Worm (Caenorhabditis elegans) whole organism, L4 larva: ENCODE measurements around the gene Y43F8B.20.
A peak's percentile ranks its signal among the peaks of the same experiment; 100 is the strongest.

Experiments
- D1046.2 ChIP-seq: fragments of 200-800 bp; sonication (Bioruptor generic); IDR thresholded peaks from 2 replicates; pipeline ENCODE4 v1.3.6; 2022; ENCODE audit warnings: missing genetic modification characterization, missing compliant biosample characterization
- F44E2.7 ChIP-seq: fragments of 200-800 bp; sonication (Bioruptor generic); IDR thresholded peaks from 2 replicates; pipeline ENCODE4 v2.1.2; 2022; ENCODE audit warnings: missing genetic modification characterization, missing compliant biosample characterization
- F49E8.2 ChIP-seq: sonication (generic microtip); optimal IDR thresholded peaks from 2 replicates; lab custom pipeline; 2016; ENCODE audit warnings: missing compliant biosample characterization, mild to moderate bottlenecking, missing genetic modification characterization, borderline replicate concordance
- R02D3.7 ChIP-seq: fragments of 150-350 bp; sonication (generic microtip); optimal IDR thresholded peaks from 3 replicates; lab custom pipeline; 2014; ENCODE audit warnings: missing biosample characterization, missing genetic modification characterization
- T20F7.1 ChIP-seq: fragments of 200-800 bp; sonication (Bioruptor generic); optimal IDR thresholded peaks from 2 replicates; lab custom pipeline; 2018; ENCODE audit warnings: mild to moderate bottlenecking, missing genetic modification characterization, missing compliant biosample characterization
- Y105C5A.15 ChIP-seq: fragments of 200-800 bp; sonication (Bioruptor generic); IDR thresholded peaks from 2 replicates; pipeline ENCODE4 v1.3.6; 2022; ENCODE audit warnings: missing genetic modification characterization, missing compliant biosample characterization
- Y48G9A.11 ChIP-seq: fragments of 200-800 bp; sonication (Bioruptor generic); IDR thresholded peaks from 2 replicates; pipeline ENCODE4 v1.3.6; 2022; ENCODE audit warnings: missing genetic modification reagents, missing genetic modification characterization, missing compliant biosample characterization
- Y5F2A.4 ChIP-seq: fragments of 200-800 bp; sonication (Bioruptor generic); optimal IDR thresholded peaks from 2 replicates; lab custom pipeline; 2018; ENCODE audit warnings: mild to moderate bottlenecking, missing genetic modification characterization, missing compliant biosample characterization
- Y75B8A.6 ChIP-seq: fragments of 200-800 bp; sonication (Bioruptor generic); IDR thresholded peaks from 2 replicates; pipeline ENCODE4 v1.3.6; 2022; ENCODE audit warnings: missing genetic modification reagents, missing genetic modification characterization, missing compliant biosample characterization
- aha-1 ChIP-seq: fragments of 150-350 bp; peaks from one replicate; lab custom pipeline; 2014; ENCODE audit warnings: missing biosample characterization, missing genetic modification characterization
- ceh-28 ChIP-seq: fragments of 150-350 bp; optimal IDR thresholded peaks from 2 replicates; lab custom pipeline; 2014; ENCODE audit warnings: missing biosample characterization, missing genetic modification reagents, missing genetic modification characterization
- ceh-32 ChIP-seq: sonication (generic microtip); optimal IDR thresholded peaks from 2 replicates; lab custom pipeline; 2016; ENCODE audit warnings: mild to moderate bottlenecking, missing genetic modification characterization, missing compliant biosample characterization; ENCODE audit not compliant: poor library complexity
- ceh-44 ChIP-seq: fragments of 200-800 bp; sonication (Bioruptor generic); IDR thresholded peaks from 2 replicates; pipeline ENCODE4 v1.3.6; 2022; ENCODE audit warnings: missing genetic modification reagents, missing genetic modification characterization, missing compliant biosample characterization
- ceh-62 ChIP-seq: sonication (generic microtip); optimal IDR thresholded peaks from 2 replicates; lab custom pipeline; 2017; ENCODE audit warnings: missing biosample characterization, missing genetic modification characterization
- ceh-82 ChIP-seq: sonication (generic microtip); optimal IDR thresholded peaks from 2 replicates; lab custom pipeline; 2017; ENCODE audit warnings: missing biosample characterization, missing genetic modification characterization
- ces-1 ChIP-seq: fragments of 150-350 bp; sonication (generic microtip); optimal IDR thresholded peaks from 4 replicates; lab custom pipeline; 2014; ENCODE audit warnings: missing biosample characterization, missing genetic modification reagents, missing genetic modification characterization
- cey-2 ChIP-seq: sonication (generic microtip); optimal IDR thresholded peaks from 3 replicates; lab custom pipeline; 2017; ENCODE audit warnings: missing genetic modification characterization, mild to moderate bottlenecking, missing compliant biosample characterization, antibody characterized with exemption, borderline replicate concordance; ENCODE audit not compliant: insufficient read depth
- ctbp-1 ChIP-seq: fragments of 200-800 bp; sonication (Bioruptor generic); IDR thresholded peaks from 2 replicates; pipeline ENCODE4 v1.3.6; 2022; ENCODE audit warnings: missing genetic modification reagents, missing genetic modification characterization, missing compliant biosample characterization
- daf-19 ChIP-seq: fragments of 200-800 bp; sonication (Bioruptor generic); conservative IDR thresholded peaks from 2 replicates; pipeline ENCODE4 v1.3.6; 2022; ENCODE audit warnings: missing genetic modification characterization, missing compliant biosample characterization
- daf-8 ChIP-seq: fragments of 200-800 bp; sonication (Bioruptor generic); IDR thresholded peaks from 2 replicates; pipeline ENCODE4 v1.3.6; 2022; ENCODE audit warnings: missing genetic modification characterization, missing compliant biosample characterization
- dmd-8 ChIP-seq: fragments of 200-800 bp; sonication (Bioruptor generic); IDR thresholded peaks from 2 replicates; pipeline ENCODE4 v1.3.6; 2022; ENCODE audit warnings: missing genetic modification characterization, missing compliant biosample characterization
- dmd-9 ChIP-seq: fragments of 200-800 bp; sonication (Bioruptor generic); IDR thresholded peaks from 2 replicates; pipeline ENCODE4 v1.3.6; 2022; ENCODE audit warnings: missing genetic modification reagents, missing genetic modification characterization, missing compliant biosample characterization
- fkh-10 ChIP-seq: fragments of 150-350 bp; optimal IDR thresholded peaks from 2 replicates; lab custom pipeline; 2014; ENCODE audit warnings: missing biosample characterization, missing genetic modification reagents, missing genetic modification characterization
- hif-1 ChIP-seq, 2 experiments: sonication (generic microtip); optimal IDR thresholded peaks; 2 replicates each; lab custom pipeline; 2016 to 2017; ENCODE audit warnings: missing compliant biosample characterization in 2 of 2, missing genetic modification characterization in 2 of 2, missing genetic modification reagents in 2 of 2, missing genotype in 2 of 2, mild to moderate bottlenecking in 1 of 2
- lin-1 ChIP-seq: fragments of 200-800 bp; sonication (Bioruptor generic); IDR thresholded peaks from 2 replicates; pipeline ENCODE4 v1.3.6; 2022; ENCODE audit warnings: missing genetic modification reagents, missing genetic modification characterization, missing compliant biosample characterization
- lin-13 ChIP-seq: fragments of 150-350 bp; optimal IDR thresholded peaks from 2 replicates; lab custom pipeline; 2014; ENCODE audit warnings: missing biosample characterization, missing genetic modification reagents, missing genetic modification characterization
- lin-38 ChIP-seq: fragments of 200-800 bp; sonication (Bioruptor generic); IDR thresholded peaks from 2 replicates; pipeline ENCODE4 v1.3.6; 2022; ENCODE audit warnings: missing genetic modification reagents, missing genetic modification characterization, missing compliant biosample characterization
- lsy-2 ChIP-seq, 2 experiments: fragments of 150-350 bp in 1 of 2; sonication (generic microtip) in 1 of 2; optimal IDR thresholded peaks; 2 replicates each; lab custom pipeline; 2014 to 2017; ENCODE audit warnings: missing biosample characterization in 2 of 2, missing genetic modification characterization in 2 of 2
- madf-5 ChIP-seq, 2 experiments: fragments of 200-800 bp; sonication (Bioruptor generic); IDR thresholded peaks; 2 replicates each; pipeline ENCODE4 v1.3.6; 2022; ENCODE audit warnings: missing compliant biosample characterization in 2 of 2, missing genetic modification characterization in 2 of 2
- madf-9 ChIP-seq: fragments of 200-800 bp; sonication (Bioruptor generic); conservative IDR thresholded peaks from 2 replicates; pipeline ENCODE4 v1.3.6; 2022; ENCODE audit warnings: missing genetic modification reagents, missing genetic modification characterization, missing compliant biosample characterization
- mdt-29 ChIP-seq: fragments of 200-800 bp; sonication (Bioruptor generic); IDR thresholded peaks from 2 replicates; pipeline ENCODE4 v1.3.6; 2022; ENCODE audit warnings: missing genetic modification reagents, missing genetic modification characterization, missing compliant biosample characterization
- mes-2 ChIP-seq: sonication (generic microtip); optimal IDR thresholded peaks from 2 replicates; lab custom pipeline; 2016; ENCODE audit warnings: missing genotype, mild to moderate bottlenecking, missing genetic modification characterization, missing compliant biosample characterization; ENCODE audit not compliant: poor library complexity, severe bottlenecking
- nhr-10 ChIP-seq: fragments of 150-350 bp; optimal IDR thresholded peaks from 2 replicates; lab custom pipeline; 2014; ENCODE audit warnings: missing biosample characterization, missing genetic modification characterization
- nhr-11 ChIP-seq: fragments of 150-350 bp; optimal IDR thresholded peaks from 2 replicates; lab custom pipeline; 2014; ENCODE audit warnings: missing biosample characterization, missing genetic modification characterization
- nhr-111 ChIP-seq: fragments of 200-800 bp; sonication (Bioruptor generic); optimal IDR thresholded peaks from 2 replicates; lab custom pipeline; 2018; ENCODE audit warnings: mild to moderate bottlenecking, missing genetic modification characterization, missing compliant biosample characterization
- nhr-28 ChIP-seq: fragments of 150-350 bp; optimal IDR thresholded peaks from 2 replicates; lab custom pipeline; 2014; ENCODE audit warnings: missing biosample characterization, missing genetic modification characterization
- nhr-6 ChIP-seq: fragments of 150-350 bp; optimal IDR thresholded peaks from 2 replicates; lab custom pipeline; 2014; ENCODE audit warnings: missing biosample characterization, missing genetic modification characterization
- nhr-77 ChIP-seq: fragments of 150-350 bp; optimal IDR thresholded peaks from 2 replicates; lab custom pipeline; 2014; ENCODE audit warnings: missing biosample characterization, missing genetic modification characterization
- php-3 ChIP-seq: fragments of 200-800 bp; sonication (Bioruptor generic); IDR thresholded peaks from 2 replicates; pipeline ENCODE4 v1.3.6; 2022; ENCODE audit warnings: missing genetic modification reagents, missing genetic modification characterization, missing compliant biosample characterization
- pqm-1 ChIP-seq: sonication (generic microtip); optimal IDR thresholded peaks from 2 replicates; lab custom pipeline; 2017; ENCODE audit warnings: missing biosample characterization, missing genetic modification characterization
- saeg-2 ChIP-seq: fragments of 200-800 bp; sonication (Bioruptor generic); IDR thresholded peaks from 2 replicates; pipeline ENCODE4 v1.3.6; 2022; ENCODE audit warnings: missing genetic modification reagents, missing genetic modification characterization, missing compliant biosample characterization
- set-16 ChIP-seq: fragments of 200-800 bp; sonication (Bioruptor generic); IDR thresholded peaks from 2 replicates; pipeline ENCODE4 v1.3.6; 2022; ENCODE audit warnings: missing genetic modification reagents, missing genetic modification characterization, missing compliant biosample characterization
- snpc-4 ChIP-seq: fragments of 150-350 bp; optimal IDR thresholded peaks from 2 replicates; lab custom pipeline; 2014; ENCODE audit warnings: missing biosample characterization, missing genetic modification characterization
- spr-1 ChIP-seq: sonication (generic microtip); optimal IDR thresholded peaks from 2 replicates; lab custom pipeline; 2016; ENCODE audit warnings: mild to moderate bottlenecking, missing genetic modification characterization, missing compliant biosample characterization
- spr-3 ChIP-seq: fragments of 200-800 bp; sonication (Bioruptor generic); optimal IDR thresholded peaks from 2 replicates; lab custom pipeline; 2018; ENCODE audit warnings: mild to moderate bottlenecking, missing genetic modification characterization, missing compliant biosample characterization
- tag-97 ChIP-seq: fragments of 200-800 bp; sonication (Bioruptor generic); IDR thresholded peaks from 2 replicates; pipeline ENCODE4 v1.3.6; 2022; ENCODE audit warnings: missing genetic modification characterization, missing compliant biosample characterization
- tra-1 ChIP-seq: fragments of 200-800 bp; sonication (Bioruptor generic); IDR thresholded peaks from 2 replicates; pipeline ENCODE4 v1.3.6; 2022; ENCODE audit warnings: missing genetic modification reagents, missing genetic modification characterization, missing compliant biosample characterization
- unc-130 ChIP-seq: sonication (generic microtip); optimal IDR thresholded peaks from 2 replicates; lab custom pipeline; 2016; ENCODE audit warnings: missing genetic modification reagents, missing genetic modification characterization, missing compliant biosample characterization
- zag-1 ChIP-seq: fragments of 150-350 bp; optimal IDR thresholded peaks from 2 replicates; lab custom pipeline; 2014; ENCODE audit warnings: missing biosample characterization, missing genetic modification characterization
- zfp-2 ChIP-seq: sonication (generic microtip); optimal IDR thresholded peaks from 2 replicates; lab custom pipeline; 2016; ENCODE audit warnings: mild to moderate bottlenecking, missing genetic modification characterization, missing compliant biosample characterization
- zip-11 ChIP-seq: fragments of 200-800 bp; sonication (Bioruptor generic); IDR thresholded peaks from 2 replicates; pipeline ENCODE4 v1.3.6; 2022; ENCODE audit warnings: missing genetic modification characterization, missing compliant biosample characterization
- zip-2 ChIP-seq: fragments of 150-350 bp; optimal IDR thresholded peaks from 2 replicates; lab custom pipeline; 2014; ENCODE audit warnings: missing biosample characterization, missing genetic modification characterization
- ztf-7 ChIP-seq: fragments of 150-350 bp; optimal IDR thresholded peaks from 2 replicates; lab custom pipeline; 2014; ENCODE audit warnings: missing biosample characterization, missing genetic modification characterization

The Y43F8B.20 gene

DNA sequence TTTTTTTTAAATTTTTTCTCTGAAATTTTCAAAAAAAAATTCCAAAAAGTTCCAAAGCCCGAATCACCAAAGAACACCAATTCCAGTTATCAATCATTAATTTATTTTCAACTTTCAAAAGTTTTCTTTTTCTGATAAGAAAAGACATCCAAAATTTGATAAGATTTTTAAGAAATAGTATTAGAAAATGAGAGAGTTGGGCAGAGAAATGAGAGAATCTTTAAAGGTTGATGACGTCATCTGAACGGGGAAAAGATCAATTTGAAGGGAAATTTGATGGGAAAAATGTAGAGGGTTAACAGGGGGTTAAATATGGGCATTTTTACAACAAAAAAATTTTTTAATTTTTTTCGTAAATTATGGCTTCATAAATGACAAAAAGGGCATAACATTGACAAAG is 16.1 kb downstream of the Y43F8B.20 start (continued):
- TF ChIP-seq Y105C5A.15 (GFP tag; lab: Robert Waterston, UW): no peak
- TF ChIP-seq ceh-32 (tag; lab: Kevin White, UChicago): no peak
- no peak for TF ChIP-seq Y48G9A.11 (GFP tag; lab: Robert Waterston, UW)
- TF ChIP-seq Y75B8A.6 (GFP tag; lab: Robert Waterston, UW): no peak
- no peak for TF ChIP-seq zip-2
- TF ChIP-seq pqm-1 (tag; lab: Kevin White, UChicago): peak; percentile 12
- no peak for TF ChIP-seq ztf-7
- no peak for TF ChIP-seq unc-130 (GFP tag; lab: Kevin White, UChicago)
- no peak for TF ChIP-seq nhr-10 (tag; lab: Kevin White, UChicago)
- no peak for TF ChIP-seq ceh-44
- TF ChIP-seq tra-1 (GFP tag; lab: Robert Waterston, UW): peak; percentile 82
- TF ChIP-seq tag-97 (GFP tag; lab: Robert Waterston, UW): no peak
- no peak for TF ChIP-seq ces-1 (GFP tag; lab: Kevin White, UChicago)
- no peak for TF ChIP-seq daf-8 (GFP tag; lab: Robert Waterston, UW)
- no peak for TF ChIP-seq D1046.2 (GFP tag; lab: Robert Waterston, UW)
- TF ChIP-seq zag-1: no peak
- no peak for TF ChIP-seq spr-3
- TF ChIP-seq php-3 (GFP tag; lab: Robert Waterston, UW): peak; percentile 80
- TF ChIP-seq nhr-11: no peak
- TF ChIP-seq madf-5 (GFP tag; IDR thresholded peaks at IDR 0.05; lab: Robert Waterston, UW): no peak
- TF ChIP-seq spr-1 (tag; lab: Kevin White, UChicago): no peak
- TF ChIP-seq nhr-6 (tag; lab: Kevin White, UChicago): no peak
- no peak for TF ChIP-seq ceh-82 (tag; lab: Kevin White, UChicago)
- no peak for TF ChIP-seq hif-1 (tag; optimal IDR thresholded peaks at IDR 0.05; lab: Kevin White, UChicago)
- peak; percentile 56 for TF ChIP-seq nhr-28 (tag; lab: Kevin White, UChicago)
- TF ChIP-seq aha-1 (tag; lab: Kevin White, UChicago): no peak
- no peak for TF ChIP-seq fkh-10 (GFP tag; lab: Kevin White, UChicago)
- no peak for TF ChIP-seq ceh-62 (tag; lab: Kevin White, UChicago)
- no peak for TF ChIP-seq daf-19 (GFP tag; lab: Robert Waterston, UW)
- TF ChIP-seq lin-1 (GFP tag; lab: Robert Waterston, UW): 0 out of 2 replicates have a peak, but pooled peaks have one; percentile 41
- TF ChIP-seq Y5F2A.4 (GFP tag; lab: Kevin White, UChicago): no peak
- no peak for TF ChIP-seq mes-2 (tag; lab: Kevin White, UChicago)
- no peak for TF ChIP-seq ceh-28 (tag; lab: Kevin White, UChicago)
- TF ChIP-seq nhr-111 (GFP tag; lab: Kevin White, UChicago): no peak
- peak in 1 of 2 experiments; percentile 7 for TF ChIP-seq lsy-2 (tag; optimal IDR thresholded peaks at IDR 0.05; lab: Kevin White, UChicago)
- TF ChIP-seq zfp-2 (tag; lab: Kevin White, UChicago): no peak
- TF ChIP-seq R02D3.7 (tag; lab: Kevin White, UChicago): no peak
- TF ChIP-seq dmd-9 (GFP tag; lab: Robert Waterston, UW): no peak
- no peak for TF ChIP-seq zip-11 (GFP tag; lab: Robert Waterston, UW)
- TF ChIP-seq dmd-8 (GFP tag; lab: Robert Waterston, UW): no peak
- no peak for TF ChIP-seq saeg-2 (GFP tag; lab: Robert Waterston, UW)
- TF ChIP-seq ctbp-1 (GFP tag; lab: Robert Waterston, UW): no peak
- TF ChIP-seq lin-38 (GFP tag; lab: Robert Waterston, UW): no peak
- TF ChIP-seq mdt-29 (GFP tag; lab: Robert Waterston, UW): no peak
- no peak for TF ChIP-seq madf-9 (GFP tag; lab: Robert Waterston, UW)
- TF ChIP-seq lin-13: no peak
- TF ChIP-seq F49E8.2 (tag; lab: Kevin White, UChicago): no peak
- TF ChIP-seq cey-2 (tag; lab: Kevin White, UChicago): no peak
- TF ChIP-seq snpc-4: no peak
- no peak for TF ChIP-seq F44E2.7 (GFP tag; lab: Robert Waterston, UW)
- TF ChIP-seq T20F7.1: no peak
- TF ChIP-seq nhr-77 (tag; lab: Kevin White, UChicago): peak; percentile 4
- no peak for TF ChIP-seq set-16
